Worm (Caenorhabditis elegans): ENCODE data around the gene ZK1290.14.
A peak's percentile ranks its signal among the peaks of the same experiment; 100 is the strongest.

Gene ZK1290.14

DNA sequence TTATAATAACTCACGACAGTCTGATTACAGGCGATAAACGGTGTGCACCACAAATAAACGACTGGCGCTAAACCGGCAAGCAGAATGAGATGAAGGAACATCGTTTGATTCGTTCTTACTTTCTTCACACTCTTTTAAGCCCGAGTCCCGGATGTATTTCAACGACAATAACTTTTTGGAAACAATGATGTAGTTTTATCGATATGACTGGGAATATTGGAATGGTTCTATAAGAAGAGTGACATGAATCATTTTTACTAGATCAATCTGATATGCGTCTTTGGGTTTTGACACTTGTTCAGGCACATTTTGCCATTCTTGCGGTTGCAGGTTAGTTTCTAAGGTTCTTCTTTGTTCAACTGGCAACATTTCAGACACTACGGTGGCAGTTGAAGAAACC lies 6.1 kb upstream of the ZK1290.14 start, which contains the start of the genes ZK1290.11 and ZK1290.1:
Gene ZK1290.11 (minus strand): TSS at position 101 of the 400 bp plus-strand sequence.
Gene ZK1290.1 (plus strand): TSS at position 271 of the 400 bp plus-strand sequence.
- TF ChIP-seq nhr-237 (tag; optimal IDR thresholded peaks at IDR 0.05): no peak
- no peak for TF ChIP-seq mml-1 (tag; optimal IDR thresholded peaks at IDR 0.05)
- TF ChIP-seq nhr-25 (tag; optimal IDR thresholded peaks at IDR 0.05): no peak
- no peak for TF ChIP-seq lsy-12 (tag; optimal IDR thresholded peaks at IDR 0.05)
- no peak for TF ChIP-seq ceh-28 (tag; optimal IDR thresholded peaks at IDR 0.05)
- TF ChIP-seq nhr-67 (tag; optimal IDR thresholded peaks at IDR 0.05): no peak
- TF ChIP-seq eor-1 (tag; optimal IDR thresholded peaks at IDR 0.05): no peak
- TF ChIP-seq nhr-76 (tag; optimal IDR thresholded peaks at IDR 0.05): no peak
- TF ChIP-seq nhr-23 (tag; optimal IDR thresholded peaks at IDR 0.05): no peak
- no peak for TF ChIP-seq ceh-16 (tag; optimal IDR thresholded peaks at IDR 0.05)
- no peak for TF ChIP-seq skn-1 (tag; optimal IDR thresholded peaks at IDR 0.05)
- TF ChIP-seq unc-62 (GFP tag; optimal IDR thresholded peaks at IDR 0.05): no peak
- TF ChIP-seq egl-27 (tag; optimal IDR thresholded peaks at IDR 0.05): no peak

- no peak for TF ChIP-seq ceh-9 (tag; optimal IDR thresholded peaks at IDR 0.05)
- no peak for TF ChIP-seq nhr-77 (tag; optimal IDR thresholded peaks at IDR 0.05)
- TF ChIP-seq lin-15B (tag; optimal IDR thresholded peaks at IDR 0.05): no peak
- TF ChIP-seq ceh-82 (tag; optimal IDR thresholded peaks at IDR 0.05): no peak
- no peak for TF ChIP-seq hmg-11 (tag; optimal IDR thresholded peaks at IDR 0.05)
- TF ChIP-seq nfya-1 (tag; optimal IDR thresholded peaks at IDR 0.05; ENCODE audit: insufficient read depth): no peak
- no peak for TF ChIP-seq sea-2 (GFP tag; optimal IDR thresholded peaks at IDR 0.05)
- no peak for TF ChIP-seq aly-2 (tag; optimal IDR thresholded peaks at IDR 0.05)
- no peak for TF ChIP-seq ama-1 (optimal IDR thresholded peaks at IDR 0.05)
- no peak for TF ChIP-seq nhr-28 (tag; optimal IDR thresholded peaks at IDR 0.05)
- TF ChIP-seq jun-1 (tag; optimal IDR thresholded peaks at IDR 0.05): no peak
- no peak for TF ChIP-seq tbx-2 (tag; optimal IDR thresholded peaks at IDR 0.05)
- no peak for TF ChIP-seq daf-12 (tag; optimal IDR thresholded peaks at IDR 0.05)
- no peak for TF ChIP-seq fkh-10 (GFP tag; optimal IDR thresholded peaks at IDR 0.05)
These were observed 5.5 kb upstream of the ZK1290.14 start for ce11 chrII:7560844-7561243.

- TF ChIP-seq fkh-10 (GFP tag; optimal IDR thresholded peaks at IDR 0.05): peak; percentile 72
- no peak for TF ChIP-seq nhr-25 (tag; optimal IDR thresholded peaks at IDR 0.05)
These were observed 3.5 kb upstream of the ZK1290.14 start for ce11 chrII:7558864-7559263.

- TF ChIP-seq R02D3.7 (tag; optimal IDR thresholded peaks at IDR 0.05) (no peak), unc-62 (GFP tag; optimal IDR thresholded peaks at IDR 0.05) (peak; percentile 10), jun-1 (tag; optimal IDR thresholded peaks at IDR 0.05) (peak; percentile 13), nhr-25 (tag; optimal IDR thresholded peaks at IDR 0.05) (peak; percentile 51), pha-4 (tag; optimal IDR thresholded peaks at IDR 0.05) (peak; percentile 54), pqm-1 (tag; optimal IDR thresholded peaks at IDR 0.05) (peak; percentile 26), mml-1 (tag; optimal IDR thresholded peaks at IDR 0.05) (no peak)
These were observed 2.6 kb upstream of the ZK1290.14 start for ce11 chrII:7557981-7558380.

DNA sequence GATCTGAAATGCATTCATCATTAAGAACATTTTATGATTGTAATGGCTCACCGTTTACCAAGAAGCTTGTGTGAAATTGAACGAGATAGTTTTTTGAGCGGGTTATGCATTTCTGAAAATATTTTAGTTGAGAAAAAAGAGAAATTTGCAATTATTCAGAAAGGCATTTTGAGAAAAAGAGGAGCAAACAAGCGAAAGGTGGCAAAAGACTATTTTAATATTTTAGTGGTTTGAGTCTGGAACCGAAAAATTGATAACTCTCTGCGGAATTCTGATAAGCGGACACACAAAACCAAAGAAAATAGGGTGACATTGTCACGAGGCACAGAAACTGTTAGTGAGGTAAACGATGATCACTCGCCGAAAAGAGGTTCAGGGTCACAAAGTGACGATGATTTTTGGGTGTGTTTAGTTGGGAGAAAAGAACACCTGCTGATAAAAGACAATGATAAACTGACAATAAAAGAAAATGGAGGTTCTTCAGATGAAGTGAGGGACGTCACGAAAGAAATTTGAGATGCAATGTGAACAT lies 610 bp downstream of the ZK1290.14 start:
- no peak for TF ChIP-seq nhr-43 (tag; optimal IDR thresholded peaks at IDR 0.05; ENCODE audit: poor library complexity, severe bottlenecking)
- no peak for TF ChIP-seq ceh-16 (tag; optimal IDR thresholded peaks at IDR 0.05)
- no peak for TF ChIP-seq nhr-76 (tag; optimal IDR thresholded peaks at IDR 0.05)
- TF ChIP-seq elt-2 (tag; optimal IDR thresholded peaks at IDR 0.05): peak; percentile 98
- TF ChIP-seq lin-15B (tag; optimal IDR thresholded peaks at IDR 0.05): no peak
- no peak for TF ChIP-seq nhr-67 (tag; optimal IDR thresholded peaks at IDR 0.05)
- TF ChIP-seq snpc-4 (tag; optimal IDR thresholded peaks at IDR 0.05): no peak
- peak; percentile 81 for TF ChIP-seq nhr-25 (tag; optimal IDR thresholded peaks at IDR 0.05)
- TF ChIP-seq pqm-1 (tag; optimal IDR thresholded peaks at IDR 0.05): peak; percentile 79
- TF ChIP-seq jun-1 (tag; optimal IDR thresholded peaks at IDR 0.05): peak; percentile 84
- TF ChIP-seq ceh-9 (tag; optimal IDR thresholded peaks at IDR 0.05): no peak
- TF ChIP-seq pha-4 (tag; optimal IDR thresholded peaks at IDR 0.05): peak; percentile 55
- TF ChIP-seq mml-1 (tag; optimal IDR thresholded peaks at IDR 0.05): no peak

All from whole organism, L3 larva.